Fruit fly (Drosophila melanogaster): ENCODE data around the gene CG42523.

DNA sequence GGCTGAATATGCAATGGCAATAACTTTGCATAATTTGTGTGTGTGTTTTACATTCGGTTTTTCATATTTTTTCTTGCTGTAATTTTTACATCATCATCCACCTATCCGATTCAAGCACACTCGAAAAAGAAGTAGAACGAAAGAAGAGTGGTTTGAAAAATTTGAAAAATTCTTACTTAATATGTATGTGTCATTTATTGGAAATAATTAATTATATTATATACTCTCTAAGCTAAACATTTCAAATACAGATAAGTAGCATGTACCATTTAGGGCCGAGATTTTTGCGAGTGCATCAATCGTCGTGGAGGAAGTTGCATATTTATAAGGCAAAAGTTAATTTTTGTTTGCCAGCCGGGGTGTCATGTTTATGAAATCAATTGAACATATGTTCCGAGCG is 43.4 kb downstream of the CG42523 start:
- TF ChIP-seq Snoo (tag; optimal IDR thresholded peaks at IDR 0.05) (no peak), CG13204 (GFP tag; optimal IDR thresholded peaks at IDR 0.05) (no peak), fd96Ca (GFP tag; IDR thresholded peaks at IDR 0.05) (no peak)
